Worm (Caenorhabditis elegans): Measurements from ENCODE around the gene rme-6.

rme-6 gene

DNA sequence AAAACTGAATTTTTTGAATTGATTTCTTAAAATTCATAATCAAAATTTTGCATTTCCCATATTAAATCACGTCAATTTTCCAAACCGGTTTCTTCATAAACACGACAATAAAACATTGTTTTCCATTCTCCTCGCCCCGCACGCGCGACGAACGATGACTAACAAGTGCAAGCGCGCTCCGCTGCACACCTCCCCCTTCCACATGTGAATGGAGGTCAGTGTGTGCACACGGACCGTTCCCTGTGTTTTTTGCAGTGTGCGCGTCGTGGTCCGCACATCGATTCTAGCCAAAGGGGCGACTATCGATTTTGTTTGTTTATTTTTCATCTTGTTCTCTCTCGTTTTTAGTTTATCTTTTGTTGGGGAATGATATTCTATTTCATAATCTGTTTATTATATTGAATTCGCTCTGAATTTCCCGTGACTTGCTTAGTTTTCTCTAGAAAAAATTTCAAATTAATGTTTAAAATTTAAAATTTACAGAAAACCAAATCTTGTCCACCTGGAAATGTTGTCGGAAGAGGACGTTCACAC, 31.6 kb downstream of the rme-6 start, which contains the start of gene snx-1 (continued):
- TF ChIP-seq R02D3.7 (tag; optimal IDR thresholded peaks at IDR 0.05): no peak
- no peak for TF ChIP-seq skn-1 (tag; optimal IDR thresholded peaks at IDR 0.05)
- peak in 1 of 2 experiments; percentile 68 for TF ChIP-seq mdl-1 (tag; optimal IDR thresholded peaks at IDR 0.05)
- no peak for TF ChIP-seq egl-27 (tag; optimal IDR thresholded peaks at IDR 0.05)
- peak; percentile 94 for TF ChIP-seq fos-1 (tag; optimal IDR thresholded peaks at IDR 0.05)
- TF ChIP-seq nhr-6 (tag; optimal IDR thresholded peaks at IDR 0.05): no peak
- no peak for TF ChIP-seq nhr-237 (tag; optimal IDR thresholded peaks at IDR 0.05)
- TF ChIP-seq crh-2 (tag; optimal IDR thresholded peaks at IDR 0.05): peak; percentile 49

DNA sequence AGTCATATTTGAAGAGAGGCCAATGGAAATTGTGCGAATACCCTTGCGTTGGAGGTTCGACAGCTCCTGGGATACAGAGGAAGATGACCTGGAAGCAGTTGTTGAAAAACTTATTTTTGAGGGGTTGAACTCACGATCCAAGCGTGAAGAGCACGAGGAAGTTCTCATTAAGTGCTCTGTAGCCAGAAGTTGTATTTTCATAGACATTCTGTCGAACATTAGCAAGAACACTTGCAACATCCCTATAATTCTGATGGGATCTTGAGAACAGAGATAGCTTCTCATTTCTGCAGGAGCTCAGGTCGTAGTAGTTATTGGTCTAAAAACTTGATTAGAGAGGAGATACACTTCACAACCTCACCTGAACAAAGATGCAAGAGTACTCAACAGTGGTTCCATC, 44.7 kb downstream of the rme-6 start:
- TF ChIP-seq mdl-1 (tag; optimal IDR thresholded peaks at IDR 0.05) (no peak), nhr-10 (tag; optimal IDR thresholded peaks at IDR 0.05) (no peak), sem-4 (tag; optimal IDR thresholded peaks at IDR 0.05) (no peak), ceh-16 (tag; optimal IDR thresholded peaks at IDR 0.05) (no peak), lin-13 (GFP tag; optimal IDR thresholded peaks at IDR 0.05) (no peak), ztf-1 (GFP tag; conservative IDR thresholded peaks at IDR 0.05) (no peak), mab-5 (tag; optimal IDR thresholded peaks at IDR 0.05) (no peak), skn-1 (tag; optimal IDR thresholded peaks at IDR 0.05) (no peak)

DNA sequence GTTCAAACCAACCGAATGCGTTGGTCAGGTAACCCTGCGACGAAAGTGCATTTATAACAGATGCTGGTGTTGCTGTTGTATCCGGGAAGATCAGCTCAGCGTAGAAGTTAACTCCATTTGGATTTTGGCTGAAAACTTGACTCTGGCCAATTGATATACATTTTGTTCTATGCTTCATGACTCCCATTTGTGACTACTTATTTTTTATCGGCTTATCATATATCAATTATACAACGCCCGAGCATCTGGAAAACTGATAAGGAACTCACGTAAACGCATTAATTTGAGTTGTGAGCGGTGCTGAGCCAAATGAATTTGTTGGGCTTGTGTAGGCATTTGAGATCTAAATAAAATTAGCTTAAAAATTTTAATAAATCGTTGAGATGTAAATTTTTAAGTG, 50.4 kb downstream of the rme-6 start:
- TF ChIP-seq egl-27 (tag; optimal IDR thresholded peaks at IDR 0.05) (no peak), alr-1 (tag; optimal IDR thresholded peaks at IDR 0.05) (no peak), ama-1 (optimal IDR thresholded peaks at IDR 0.05) (no peak), fos-1 (tag; optimal IDR thresholded peaks at IDR 0.05) (peak; percentile 40), nhr-12 (tag; optimal IDR thresholded peaks at IDR 0.05) (no peak), nhr-23 (tag; optimal IDR thresholded peaks at IDR 0.05) (no peak), mbf-1 (tag; optimal IDR thresholded peaks at IDR 0.05) (no peak)

DNA sequence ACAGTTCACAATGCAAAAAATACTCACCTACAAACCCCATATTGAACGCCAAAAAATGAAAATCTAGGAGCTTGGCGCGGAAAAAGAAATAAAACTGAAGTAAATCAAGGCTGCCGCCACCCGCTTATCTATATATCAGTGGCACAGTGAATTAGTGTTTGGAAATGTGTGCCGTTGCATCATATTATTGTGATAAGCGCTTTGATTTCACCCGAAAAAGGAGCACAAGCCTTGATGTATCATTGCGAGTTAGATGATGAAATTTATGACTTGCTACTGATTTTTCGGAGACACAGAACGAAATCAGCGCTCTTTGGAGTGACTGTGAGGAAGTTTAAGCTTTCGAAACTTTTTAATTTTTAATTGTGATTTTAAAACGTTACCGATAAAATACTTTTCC, 51.5 kb downstream of the rme-6 start, which contains the start of the genes R193.2 and R193.6:
Gene R193.2 (minus strand): TSS at position 148 of the 400 bp plus-strand sequence.
Gene R193.6 (plus strand): TSS at position 350 of the 400 bp plus-strand sequence.
- TF ChIP-seq egl-27 (tag; optimal IDR thresholded peaks at IDR 0.05) (no peak), nhr-129 (tag; optimal IDR thresholded peaks at IDR 0.05) (peak; percentile 95), nhr-21 (tag; optimal IDR thresholded peaks at IDR 0.05) (no peak), Y55F3AM.14 (GFP tag; optimal IDR thresholded peaks at IDR 0.05) (no peak), gmeb-1 (tag; optimal IDR thresholded peaks at IDR 0.05) (peak; percentile 16), crh-2 (tag; optimal IDR thresholded peaks at IDR 0.05) (peak; percentile 72), nhr-6 (tag; optimal IDR thresholded peaks at IDR 0.05) (no peak), lin-39 (tag; optimal IDR thresholded peaks at IDR 0.05) (no peak), R02D3.7 (tag; optimal IDR thresholded peaks at IDR 0.05) (no peak), unc-55 (GFP tag; optimal IDR thresholded peaks at IDR 0.05) (no peak), dmd-4 (tag; optimal IDR thresholded peaks at IDR 0.05) (no peak), nhr-77 (tag; optimal IDR thresholded peaks at IDR 0.05) (no peak), ZK546.5 (tag; optimal IDR thresholded peaks at IDR 0.05) (no peak), nhr-11 (tag; optimal IDR thresholded peaks at IDR 0.05) (no peak), ceh-16 (tag; optimal IDR thresholded peaks at IDR 0.05) (no peak), sma-3 (GFP tag; optimal IDR thresholded peaks at IDR 0.05) (no peak), elt-3 (tag; optimal IDR thresholded peaks at IDR 0.05) (no peak), fos-1 (tag; optimal IDR thresholded peaks at IDR 0.05) (peak; percentile 97), sma-9 (GFP tag; optimal IDR thresholded peaks at IDR 0.05) (peak; percentile 18), sma-9 (tag; optimal IDR thresholded peaks at IDR 0.05) (no peak), mab-5 (tag; optimal IDR thresholded peaks at IDR 0.05) (no peak), nhr-10 (tag; optimal IDR thresholded peaks at IDR 0.05) (no peak)

Measured in whole organism, L2 larva.